Worm (Caenorhabditis elegans): Measurements from ENCODE around the gene str-81.
A peak's percentile ranks its signal among the peaks of the same experiment; 100 is the strongest.

str-81 gene

ce11 chrV:19250983-19251382 lies at the start of gene str-81:
Gene str-81 (minus strand): TSS chrV:19251083.
- no peak for TF ChIP-seq cog-1 (tag; optimal IDR thresholded peaks at IDR 0.05)
- TF ChIP-seq klf-2 (GFP tag; conservative IDR thresholded peaks at IDR 0.05), result no peak
- no peak for TF ChIP-seq T22C8.4 (GFP tag; IDR thresholded peaks at IDR 0.05)
- TF ChIP-seq flt-1 (GFP tag; IDR thresholded peaks at IDR 0.05), result no peak
- no peak for TF ChIP-seq ztf-23 (GFP tag; IDR thresholded peaks at IDR 0.05)
- no peak for TF ChIP-seq med-1 (GFP tag; optimal IDR thresholded peaks at IDR 0.05; ENCODE audit: insufficient read depth)

ce11 chrV:19299262-19299661 lies 48.4 kb upstream of the str-81 start, which contains the start of gene F55C9.14:
Gene F55C9.14 (plus strand): TSS chrV:19299562.
- TF ChIP-seq T22C8.4 (GFP tag; IDR thresholded peaks at IDR 0.05), result no peak
- no peak for TF ChIP-seq ztf-23 (GFP tag; IDR thresholded peaks at IDR 0.05)
- no peak for TF ChIP-seq flt-1 (GFP tag; IDR thresholded peaks at IDR 0.05)
- no peak for TF ChIP-seq tab-1 (GFP tag; IDR thresholded peaks at IDR 0.05)

ce11 chrV:19297510-19297909 lies 46.6 kb upstream of the str-81 start, which contains the start of gene fbxb-60:
Gene fbxb-60 (plus strand): TSS chrV:19297810.
- TF ChIP-seq flt-1 (GFP tag; IDR thresholded peaks at IDR 0.05), result no peak
- TF ChIP-seq cog-1 (tag; optimal IDR thresholded peaks at IDR 0.05), result no peak
- no peak for TF ChIP-seq ref-1 (GFP tag; conservative IDR thresholded peaks at IDR 0.05)
- TF ChIP-seq ztf-29 (GFP tag; IDR thresholded peaks at IDR 0.05), result no peak
- TF ChIP-seq klf-2 (GFP tag; conservative IDR thresholded peaks at IDR 0.05), result no peak
- peak; percentile 53; the same call in 1 of the 2 replicates for TF ChIP-seq T22C8.4 (GFP tag; IDR thresholded peaks at IDR 0.05)

ce11 chrV:19296723-19297122 lies 45.8 kb upstream of the str-81 start, which contains the start of gene F55C9.6:
Gene F55C9.6 (minus strand): TSS chrV:19296823.
- TF ChIP-seq ztf-29 (GFP tag; IDR thresholded peaks at IDR 0.05) (no peak), klf-2 (GFP tag; conservative IDR thresholded peaks at IDR 0.05) (no peak), flt-1 (GFP tag; IDR thresholded peaks at IDR 0.05) (no peak), ztf-23 (GFP tag; IDR thresholded peaks at IDR 0.05) (no peak), T22C8.4 (GFP tag; IDR thresholded peaks at IDR 0.05) (no peak), cog-1 (tag; optimal IDR thresholded peaks at IDR 0.05) (no peak), ref-1 (GFP tag; conservative IDR thresholded peaks at IDR 0.05) (no peak), tab-1 (GFP tag; IDR thresholded peaks at IDR 0.05) (no peak), med-1 (GFP tag; optimal IDR thresholded peaks at IDR 0.05; ENCODE audit: insufficient read depth) (no peak)

ce11 chrV:19293025-19293424 lies 42.1 kb upstream of the str-81 start, which contains the start of gene F55C9.5:
Gene F55C9.5 (minus strand): TSS chrV:19293125.
- TF ChIP-seq tab-1 (GFP tag; IDR thresholded peaks at IDR 0.05) (no peak), T22C8.4 (GFP tag; IDR thresholded peaks at IDR 0.05) (no peak), klf-2 (GFP tag; conservative IDR thresholded peaks at IDR 0.05) (no peak), med-1 (GFP tag; optimal IDR thresholded peaks at IDR 0.05; ENCODE audit: insufficient read depth) (no peak), ztf-23 (GFP tag; IDR thresholded peaks at IDR 0.05) (no peak), ref-1 (GFP tag; conservative IDR thresholded peaks at IDR 0.05) (no peak), flt-1 (GFP tag; IDR thresholded peaks at IDR 0.05) (no peak), cog-1 (tag; optimal IDR thresholded peaks at IDR 0.05) (no peak), ztf-29 (GFP tag; IDR thresholded peaks at IDR 0.05) (no peak)

- TF ChIP-seq flt-1 (GFP tag; IDR thresholded peaks at IDR 0.05) (no peak), tab-1 (GFP tag; IDR thresholded peaks at IDR 0.05) (no peak), med-1 (GFP tag; optimal IDR thresholded peaks at IDR 0.05; ENCODE audit: insufficient read depth) (no peak), klf-2 (GFP tag; conservative IDR thresholded peaks at IDR 0.05) (no peak), T22C8.4 (GFP tag; IDR thresholded peaks at IDR 0.05) (no peak), ztf-29 (GFP tag; IDR thresholded peaks at IDR 0.05) (no peak), cog-1 (tag; optimal IDR thresholded peaks at IDR 0.05) (no peak), ztf-23 (GFP tag; IDR thresholded peaks at IDR 0.05) (no peak), ref-1 (GFP tag; conservative IDR thresholded peaks at IDR 0.05) (no peak)
Observed at ce11 chrV:19288073-19288805, 37.4 kb upstream of the str-81 start, which contains the start of the genes F55C9.3 and fbxb-57. Gene F55C9.3 (minus strand): TSS chrV:19288173. Gene fbxb-57 (plus strand): TSS chrV:19288755.

- TF ChIP-seq tab-1 (GFP tag; IDR thresholded peaks at IDR 0.05) (no peak), flt-1 (GFP tag; IDR thresholded peaks at IDR 0.05) (no peak), ref-1 (GFP tag; conservative IDR thresholded peaks at IDR 0.05) (no peak), klf-2 (GFP tag; conservative IDR thresholded peaks at IDR 0.05) (no peak), cog-1 (tag; optimal IDR thresholded peaks at IDR 0.05) (no peak), ztf-29 (GFP tag; IDR thresholded peaks at IDR 0.05) (no peak), ztf-23 (GFP tag; IDR thresholded peaks at IDR 0.05) (no peak), med-1 (GFP tag; optimal IDR thresholded peaks at IDR 0.05; ENCODE audit: insufficient read depth) (no peak), T22C8.4 (GFP tag; IDR thresholded peaks at IDR 0.05) (no peak)
Observed at ce11 chrV:19285921-19286320, 35.0 kb upstream of the str-81 start.

- TF ChIP-seq flt-1 (GFP tag; IDR thresholded peaks at IDR 0.05), result no peak
- no peak for TF ChIP-seq med-1 (GFP tag; optimal IDR thresholded peaks at IDR 0.05; ENCODE audit: insufficient read depth)
- TF ChIP-seq ztf-29 (GFP tag; IDR thresholded peaks at IDR 0.05), result no peak
- TF ChIP-seq klf-2 (GFP tag; conservative IDR thresholded peaks at IDR 0.05), result no peak
- no peak for TF ChIP-seq tab-1 (GFP tag; IDR thresholded peaks at IDR 0.05)
- no peak for TF ChIP-seq cog-1 (tag; optimal IDR thresholded peaks at IDR 0.05)
- no peak for TF ChIP-seq ref-1 (GFP tag; conservative IDR thresholded peaks at IDR 0.05)
- TF ChIP-seq ztf-23 (GFP tag; IDR thresholded peaks at IDR 0.05), result no peak
- TF ChIP-seq T22C8.4 (GFP tag; IDR thresholded peaks at IDR 0.05), result no peak
Observed at ce11 chrV:19282314-19282713, 31.4 kb upstream of the str-81 start, which contains the start of gene fbxb-117. Gene fbxb-117 (plus strand): TSS chrV:19282614.

- TF ChIP-seq ztf-29 (GFP tag; IDR thresholded peaks at IDR 0.05) (no peak), T22C8.4 (GFP tag; IDR thresholded peaks at IDR 0.05) (no peak), med-1 (GFP tag; optimal IDR thresholded peaks at IDR 0.05; ENCODE audit: insufficient read depth) (no peak), tab-1 (GFP tag; IDR thresholded peaks at IDR 0.05) (no peak), klf-2 (GFP tag; conservative IDR thresholded peaks at IDR 0.05) (no peak), ztf-23 (GFP tag; IDR thresholded peaks at IDR 0.05) (no peak), cog-1 (tag; optimal IDR thresholded peaks at IDR 0.05) (no peak), ref-1 (GFP tag; conservative IDR thresholded peaks at IDR 0.05) (no peak), flt-1 (GFP tag; IDR thresholded peaks at IDR 0.05) (no peak)
Observed at ce11 chrV:19279888-19280287, 29.0 kb upstream of the str-81 start, which contains the start of gene F21D9.8. Gene F21D9.8 (minus strand): TSS chrV:19279988.
